Worm (Caenorhabditis elegans) whole organism, late embryonic: Measurements from ENCODE around the gene kcc-3.

Experiments used
- Y22D7AL.16 ChIP-seq: sonication (generic microtip); optimal IDR thresholded peaks from 2 replicates; lab custom pipeline; 2016; ENCODE audit warnings: missing genetic modification characterization, missing compliant biosample characterization
- ceh-22 ChIP-seq: sonication (generic microtip); optimal IDR thresholded peaks from 2 replicates; lab custom pipeline; 2017; ENCODE audit warnings: missing biosample characterization, missing genetic modification characterization
- ceh-30 ChIP-seq: fragments of 150-350 bp; optimal IDR thresholded peaks from 2 replicates; lab custom pipeline; 2014; ENCODE audit warnings: missing biosample characterization, missing genetic modification characterization
- dmd-4 ChIP-seq: sonication (generic microtip); optimal IDR thresholded peaks from 2 replicates; lab custom pipeline; 2016; ENCODE audit warnings: borderline replicate concordance, missing genetic modification characterization, missing compliant biosample characterization
- elt-2 ChIP-seq: sonication (generic microtip); optimal IDR thresholded peaks from 2 replicates; lab custom pipeline; 2016; ENCODE audit warnings: missing genetic modification reagents, missing genetic modification characterization, missing compliant biosample characterization
- hlh-13 ChIP-seq: fragments of 200-800 bp; sonication (Bioruptor generic); optimal IDR thresholded peaks from 2 replicates; lab custom pipeline; 2018; ENCODE audit warnings: mild to moderate bottlenecking, missing genetic modification characterization, missing compliant biosample characterization
- hlh-30 ChIP-seq: sonication (generic microtip); optimal IDR thresholded peaks from 2 replicates; lab custom pipeline; 2017; ENCODE audit warnings: antibody characterized with exemption, missing genetic modification characterization, missing compliant biosample characterization; ENCODE audit not compliant: insufficient read depth
- nhr-11 ChIP-seq: fragments of 150-350 bp; optimal IDR thresholded peaks from 2 replicates; lab custom pipeline; 2014; ENCODE audit warnings: missing biosample characterization, missing genetic modification characterization
- npax-4 ChIP-seq: sonication (generic microtip); optimal IDR thresholded peaks from 2 replicates; lab custom pipeline; 2016; ENCODE audit warnings: missing genetic modification characterization, missing compliant biosample characterization
- pqm-1 ChIP-seq: sonication (generic microtip); optimal IDR thresholded peaks from 2 replicates; lab custom pipeline; 2016; ENCODE audit warnings: missing genetic modification characterization, missing compliant biosample characterization
- sdc-2 ChIP-seq: sonication (generic microtip); optimal IDR thresholded peaks from 2 replicates; lab custom pipeline; 2016; ENCODE audit warnings: missing genotype, missing genetic modification characterization, missing compliant biosample characterization

- TF ChIP-seq ceh-30 (tag; lab: Kevin White, UChicago): no peak
- no peak for TF ChIP-seq sdc-2 (tag; lab: Kevin White, UChicago)
- no peak for TF ChIP-seq npax-4 (tag; lab: Kevin White, UChicago)
- TF ChIP-seq hlh-13 (GFP tag; lab: Kevin White, UChicago): no peak
- TF ChIP-seq elt-2 (tag; lab: Kevin White, UChicago): no peak
- no peak for TF ChIP-seq ceh-22
- no peak for TF ChIP-seq nhr-11 (tag; lab: Kevin White, UChicago)
- no peak for TF ChIP-seq dmd-4 (tag; lab: Kevin White, UChicago)
- TF ChIP-seq hlh-30 (tag; lab: Kevin White, UChicago): no peak
- TF ChIP-seq Y22D7AL.16 (tag; lab: Kevin White, UChicago): no peak
- TF ChIP-seq pqm-1: no peak
Observed at ce11 chrII:7381142-7381611, 52.9 kb downstream of the kcc-3 start, which contains the start of gene C07D10.5.
